Fruit fly (Drosophila melanogaster) S2 (cell line): ENCODE data around the gene CG12084.

Experiments used
- CG8478 ChIP-seq: fragments of >200 bp; optimal IDR thresholded peaks from 2 replicates; lab custom pipeline; 2018
- CTCF ChIP-seq, 2 experiments: fragments of >200 bp; optimal IDR thresholded peaks; 2 replicates each; lab custom pipeline; 2018

Gene CG12084

DNA sequence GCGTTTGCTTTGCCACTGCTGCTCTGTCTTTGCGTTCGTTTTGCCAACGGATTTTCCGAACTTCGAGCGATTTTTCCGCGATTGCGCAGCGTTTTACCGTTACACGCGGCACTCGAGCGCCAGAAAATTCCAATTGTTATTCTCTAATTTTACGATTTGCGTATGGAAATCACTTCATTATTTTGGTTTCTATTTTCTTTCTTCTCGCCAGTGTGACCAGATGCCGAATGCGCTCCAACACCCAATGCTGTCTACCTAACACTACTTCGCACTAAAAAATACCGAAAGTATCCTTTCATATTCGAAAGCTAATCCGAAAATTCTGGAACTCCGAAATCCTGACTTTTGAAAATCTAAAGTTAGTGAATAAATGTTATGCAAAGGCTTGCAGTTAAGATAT is at the start of gene CG12084:
CG12084 (minus strand) TSS at position 236 of the 400 bp plus-strand sequence.
- TF ChIP-seq CG8478 (lab: Kevin White, UChicago) = no peak
- peak in 1 of 2 experiments; percentile 6 for TF ChIP-seq CTCF (optimal IDR thresholded peaks at IDR 0.05; lab: Kevin White, UChicago)

DNA sequence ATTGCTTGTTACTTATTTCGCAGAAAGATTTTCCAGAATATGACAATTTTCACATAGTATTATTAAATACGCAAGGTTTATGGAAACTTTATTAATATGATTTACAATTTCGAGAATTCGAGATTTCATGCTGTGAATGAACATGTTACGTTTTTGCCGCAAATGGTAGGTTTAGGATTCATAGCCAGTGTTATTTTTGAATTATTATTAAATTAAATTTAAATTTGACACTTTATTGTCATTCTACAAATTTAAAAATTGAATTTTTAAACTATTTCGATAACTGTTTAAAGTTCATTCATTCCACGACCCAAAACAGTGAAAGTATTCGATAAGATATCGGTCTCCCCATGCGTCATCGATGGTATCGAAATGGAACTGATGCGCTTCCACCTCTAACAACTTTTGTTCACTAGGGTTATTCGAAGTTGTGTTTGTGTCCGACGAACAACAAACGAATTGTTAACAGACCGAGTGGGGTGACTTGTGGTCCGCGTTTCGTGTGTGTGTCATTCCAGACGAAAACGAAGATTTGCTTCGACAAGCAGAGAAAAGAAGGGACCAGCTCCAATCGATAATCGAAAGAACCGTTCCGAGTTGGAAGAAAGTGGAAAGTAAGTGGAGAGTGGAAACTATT is 49.4 kb upstream of the CG12084 start, which contains the start of the genes CG32313 and Pcyt1:
CG32313 (minus strand) TSS at position 51 of the 637 bp plus-strand sequence.
Pcyt1 (plus strand) TSS at position 400 of the 637 bp plus-strand sequence.
- TF ChIP-seq CG8478 (lab: Kevin White, UChicago) = no peak
- peak in 1 of 2 experiments; percentile 35 for TF ChIP-seq CTCF (optimal IDR thresholded peaks at IDR 0.05; lab: Kevin White, UChicago)

DNA sequence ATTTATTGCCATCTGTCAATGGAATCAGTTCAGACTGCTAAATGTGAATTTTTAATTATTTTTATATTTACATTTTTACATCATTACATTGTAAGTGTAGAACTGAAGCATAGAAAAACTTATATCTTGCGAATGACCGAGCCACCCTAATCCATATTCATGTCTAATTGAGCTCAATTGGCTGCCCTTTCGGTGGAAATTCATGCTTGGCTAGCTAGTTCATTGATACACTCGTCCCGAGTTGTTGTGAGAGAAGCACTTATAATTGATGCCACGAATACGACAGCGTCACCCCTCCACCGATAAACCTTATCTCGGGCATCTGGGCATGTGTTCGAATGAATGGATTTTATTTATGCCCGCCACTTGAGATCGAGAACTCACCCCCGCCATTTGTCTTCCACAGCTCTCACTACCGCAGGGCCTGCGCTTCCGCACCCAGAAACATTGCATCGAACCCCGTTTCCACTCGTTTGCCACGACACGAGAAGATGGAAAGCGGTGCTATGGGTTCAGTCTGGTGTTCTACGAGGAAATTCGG is 41.9 kb upstream of the CG12084 start:
- TF ChIP-seq CG8478 (lab: Kevin White, UChicago) (no peak), CTCF (optimal IDR thresholded peaks at IDR 0.05; lab: Kevin White, UChicago) (no peak)

DNA sequence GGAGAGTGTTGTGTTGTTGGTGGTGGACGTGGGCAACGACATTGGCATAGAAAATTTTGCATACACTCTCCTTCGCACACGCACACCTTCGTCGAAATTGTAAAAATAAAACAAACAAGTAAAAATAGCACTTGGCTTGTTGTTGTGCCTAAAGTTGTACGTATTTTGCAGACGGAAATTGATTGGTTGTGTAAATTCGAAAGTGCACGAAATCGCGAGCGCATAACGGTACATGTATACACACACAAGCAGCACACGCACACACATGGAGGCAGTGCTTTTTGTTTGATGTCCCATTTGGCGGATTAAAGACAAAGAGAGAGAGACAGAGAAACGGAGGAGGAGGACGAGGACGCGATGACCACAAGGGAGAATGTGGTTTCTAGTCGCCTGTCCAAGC is 40.9 kb upstream of the CG12084 start:
- TF ChIP-seq CG8478 (lab: Kevin White, UChicago) = no peak
- no peak for TF ChIP-seq CTCF (optimal IDR thresholded peaks at IDR 0.05; lab: Kevin White, UChicago)

DNA sequence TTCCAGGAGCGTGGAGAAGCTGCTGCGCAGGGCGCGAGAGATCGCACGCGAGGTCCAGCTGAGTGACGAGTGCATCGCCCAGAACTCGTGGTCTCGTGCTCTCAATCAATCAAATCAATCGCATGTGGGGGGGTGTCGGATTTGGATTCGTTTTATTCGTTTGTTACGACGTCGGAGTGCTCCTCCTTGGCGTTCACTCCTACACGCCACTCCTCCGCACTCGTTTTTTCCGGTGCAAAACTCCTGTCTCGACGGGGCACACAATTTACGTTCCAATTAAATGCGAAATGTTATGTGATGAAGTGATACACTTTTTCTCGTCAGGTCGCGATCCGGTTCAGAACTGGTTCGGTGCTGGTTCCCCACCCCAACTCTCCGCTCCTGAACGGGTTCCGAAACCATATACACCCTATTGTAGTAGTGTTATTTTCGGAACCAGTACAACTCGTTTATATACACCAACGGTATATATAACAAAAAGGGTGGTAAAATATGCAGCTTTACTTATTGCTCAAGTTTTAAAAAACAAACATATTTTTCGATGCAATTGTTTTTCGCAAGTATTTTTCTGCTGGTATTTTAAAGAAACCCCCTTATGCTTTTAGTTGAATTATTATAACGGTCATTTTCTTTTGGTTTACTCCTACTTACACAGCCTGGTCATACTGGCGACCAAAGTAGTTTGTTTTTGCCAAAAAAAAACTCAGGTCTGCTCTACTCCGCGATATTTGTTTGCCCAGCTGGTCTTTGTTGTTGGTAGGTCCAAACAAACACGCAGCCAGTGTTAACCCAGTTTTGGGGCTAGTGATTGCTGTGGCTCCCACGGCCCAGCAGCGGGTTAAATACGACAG is 40.3 kb upstream of the CG12084 start, which contains the start of the genes CG12091 and pns:
CG12091 (minus strand) TSS at position 349 of the 851 bp plus-strand sequence.
pns (plus strand) TSS at position 651 of the 851 bp plus-strand sequence.
- TF ChIP-seq CG8478 (lab: Kevin White, UChicago) (no peak), CTCF (optimal IDR thresholded peaks at IDR 0.05; lab: Kevin White, UChicago) (no peak)

DNA sequence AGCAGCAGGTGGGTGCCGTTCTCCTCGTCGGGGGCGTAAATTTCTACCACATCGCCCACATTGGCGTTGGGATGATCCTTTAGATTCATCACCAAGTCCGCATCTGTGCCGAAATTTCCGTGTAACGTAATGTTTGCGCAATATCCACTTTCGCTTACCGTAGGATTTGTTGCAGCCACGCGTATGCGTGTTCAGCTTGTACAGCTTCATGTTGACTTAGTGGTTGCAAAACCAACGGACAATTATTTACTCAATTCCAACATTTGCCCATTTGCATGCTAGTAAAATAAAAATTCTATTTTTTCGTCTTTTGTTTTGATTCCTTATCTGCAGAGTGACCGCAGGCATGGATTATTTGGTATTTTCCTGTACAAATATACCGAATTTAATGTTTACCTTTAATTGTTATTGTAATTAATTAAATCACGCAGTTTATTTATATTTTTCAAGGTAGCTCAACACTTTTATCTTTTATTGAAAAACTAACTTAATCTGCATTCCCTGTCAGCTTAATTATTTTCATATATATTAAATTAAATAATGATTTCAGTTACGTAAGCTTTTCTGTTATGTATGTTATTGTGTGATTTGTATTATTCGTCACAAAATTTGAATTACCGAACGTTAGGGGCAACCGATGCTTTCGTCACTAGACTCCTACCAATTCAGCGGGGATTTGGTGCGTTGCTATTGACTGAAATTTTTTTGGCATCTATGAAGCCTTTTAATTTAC is 37.4 kb upstream of the CG12084 start, which contains the start of gene Iml1:
Iml1 (minus strand) TSS at position 336 of the 733 bp plus-strand sequence.
- no peak for TF ChIP-seq CTCF (optimal IDR thresholded peaks at IDR 0.05; lab: Kevin White, UChicago)
- TF ChIP-seq CG8478 (lab: Kevin White, UChicago) = no peak

DNA sequence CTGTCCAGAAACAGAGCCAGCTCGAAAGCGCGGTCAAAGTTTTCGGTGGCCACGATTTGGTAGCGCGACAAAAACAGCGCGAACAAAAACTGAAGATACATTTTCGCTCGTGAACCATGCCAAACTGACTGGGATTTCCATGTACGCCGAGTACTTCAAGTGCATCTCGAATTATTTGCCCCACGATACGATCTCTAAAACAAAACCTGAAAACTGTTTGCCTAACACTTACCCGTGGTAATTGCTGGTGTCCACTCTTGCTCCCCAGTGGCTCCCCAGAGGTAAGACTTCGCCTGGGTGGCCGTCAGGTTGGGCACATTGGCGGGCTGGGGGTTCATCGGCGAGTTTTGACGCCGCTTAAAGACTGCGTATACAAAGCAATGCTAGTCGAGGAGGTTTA is 34.7 kb upstream of the CG12084 start, which contains the start of gene Ir62a:
Ir62a (minus strand) TSS at position 101 of the 400 bp plus-strand sequence.
- TF ChIP-seq CTCF (optimal IDR thresholded peaks at IDR 0.05; lab: Kevin White, UChicago) (no peak), CG8478 (lab: Kevin White, UChicago) (no peak)

DNA sequence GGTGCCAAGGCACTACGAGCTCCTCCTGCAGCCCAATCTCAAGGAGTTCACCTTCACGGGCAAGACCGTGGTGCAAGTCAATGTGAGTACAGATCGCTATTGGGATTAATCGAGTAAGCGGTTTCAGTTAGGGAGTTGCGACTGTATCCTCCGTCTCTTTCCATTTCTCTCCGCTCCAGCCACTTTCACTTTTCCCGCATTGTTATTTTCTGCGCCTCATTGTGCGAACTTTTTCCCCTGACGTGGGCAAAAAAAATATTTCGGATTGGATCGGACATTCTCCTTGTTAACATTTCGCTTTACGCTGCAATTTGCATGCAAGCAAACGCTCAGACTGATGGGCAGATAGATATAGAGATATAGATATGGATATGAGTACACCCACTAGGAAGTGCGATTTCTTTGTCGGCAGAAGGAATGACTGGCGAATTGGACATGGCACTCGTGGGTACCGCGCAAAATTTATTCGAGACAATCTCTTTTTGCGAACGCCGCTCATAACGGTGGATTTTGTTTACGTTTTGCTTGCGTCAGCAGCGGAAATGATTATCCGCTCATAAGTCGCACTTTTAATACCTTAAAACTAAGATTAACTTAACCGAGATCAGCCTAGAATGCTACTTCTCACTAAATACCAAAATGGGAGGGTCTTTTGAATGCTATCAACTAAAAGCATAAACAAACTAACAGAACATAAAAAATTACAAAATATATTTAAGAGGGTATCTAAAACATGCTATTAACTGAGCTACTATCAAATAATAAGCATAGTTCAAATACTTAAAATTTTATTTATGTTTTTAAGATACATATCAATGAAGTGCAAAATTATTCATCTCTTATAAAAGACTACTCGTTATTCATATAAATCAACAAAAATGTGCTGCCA is 22.5 kb upstream of the CG12084 start:
- TF ChIP-seq CG8478 (lab: Kevin White, UChicago) = no peak
- TF ChIP-seq CTCF (optimal IDR thresholded peaks at IDR 0.05; lab: Kevin White, UChicago) = no peak

DNA sequence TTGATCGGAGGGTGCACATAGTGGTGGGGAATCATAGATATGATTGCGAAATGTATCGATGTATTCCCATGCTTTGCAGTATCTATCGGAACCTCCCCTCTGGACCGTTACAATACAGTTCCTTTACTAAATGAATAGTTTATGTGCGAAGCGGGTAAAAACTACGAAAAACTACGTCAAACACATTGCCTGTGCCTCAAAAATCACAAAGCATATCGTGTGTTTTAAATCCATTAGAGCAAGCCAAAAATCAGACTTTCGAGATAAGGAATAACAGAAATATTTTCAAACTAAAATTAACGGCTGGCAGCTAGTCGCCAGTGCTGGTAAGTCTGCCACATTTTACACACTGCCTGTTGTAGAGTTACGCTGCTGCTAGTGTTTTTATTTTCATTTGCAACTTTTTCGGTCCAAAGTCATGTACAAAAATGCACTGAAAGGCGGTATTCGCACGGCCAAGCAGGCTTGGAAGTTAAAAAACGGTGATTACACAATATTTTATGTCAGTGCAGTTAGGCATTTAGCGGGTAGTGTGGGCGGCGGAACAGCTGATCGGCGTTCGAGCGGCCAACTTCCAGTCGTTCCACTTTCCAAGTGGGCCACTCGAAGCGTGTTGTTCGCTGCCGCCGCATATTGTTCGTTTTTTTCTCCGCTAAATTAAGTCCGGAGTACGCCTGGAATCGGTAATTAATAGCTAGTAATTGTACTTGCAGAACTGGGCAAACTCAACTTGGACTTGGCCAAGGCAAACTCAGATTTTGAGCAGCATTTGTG is 21.0 kb upstream of the CG12084 start:
- TF ChIP-seq CTCF (optimal IDR thresholded peaks at IDR 0.05; lab: Kevin White, UChicago) = peak in 1 of 2 experiments; percentile 12
- TF ChIP-seq CG8478 (lab: Kevin White, UChicago) = no peak

DNA sequence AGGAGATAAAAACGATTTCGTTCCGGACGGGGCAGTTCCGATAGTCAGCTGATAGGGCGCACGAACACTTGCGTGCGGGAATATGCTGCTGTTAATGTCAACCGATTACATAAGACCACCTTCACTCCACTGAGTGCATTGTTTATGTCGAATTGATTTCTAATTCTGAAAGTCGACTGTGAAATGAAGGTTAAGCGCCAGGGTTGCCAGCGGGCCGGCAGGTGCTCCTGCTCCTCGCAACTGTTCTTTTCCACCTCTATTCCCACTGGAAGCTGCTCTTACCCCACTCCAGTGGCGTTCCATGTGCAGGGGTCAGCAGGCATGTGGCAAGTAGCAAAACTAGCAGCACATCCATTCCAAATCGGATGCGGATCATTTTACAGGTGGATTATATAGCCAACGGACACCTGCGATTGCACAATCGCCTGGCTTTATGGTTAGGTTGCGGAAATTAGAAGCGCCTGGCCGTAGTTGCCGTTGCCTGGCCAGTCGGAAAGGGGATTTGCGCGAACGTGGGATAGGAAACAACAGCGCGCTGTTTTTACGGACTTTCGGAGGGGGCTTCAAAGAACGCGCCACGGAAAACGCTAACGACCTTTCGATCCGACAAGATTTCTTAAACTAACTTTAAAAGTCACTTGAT is 20.3 kb upstream of the CG12084 start, which contains the start of gene cue:
cue (minus strand) TSS at position 641 of the 643 bp plus-strand sequence.
- TF ChIP-seq CTCF (optimal IDR thresholded peaks at IDR 0.05; lab: Kevin White, UChicago) (no peak), CG8478 (lab: Kevin White, UChicago) (no peak)

DNA sequence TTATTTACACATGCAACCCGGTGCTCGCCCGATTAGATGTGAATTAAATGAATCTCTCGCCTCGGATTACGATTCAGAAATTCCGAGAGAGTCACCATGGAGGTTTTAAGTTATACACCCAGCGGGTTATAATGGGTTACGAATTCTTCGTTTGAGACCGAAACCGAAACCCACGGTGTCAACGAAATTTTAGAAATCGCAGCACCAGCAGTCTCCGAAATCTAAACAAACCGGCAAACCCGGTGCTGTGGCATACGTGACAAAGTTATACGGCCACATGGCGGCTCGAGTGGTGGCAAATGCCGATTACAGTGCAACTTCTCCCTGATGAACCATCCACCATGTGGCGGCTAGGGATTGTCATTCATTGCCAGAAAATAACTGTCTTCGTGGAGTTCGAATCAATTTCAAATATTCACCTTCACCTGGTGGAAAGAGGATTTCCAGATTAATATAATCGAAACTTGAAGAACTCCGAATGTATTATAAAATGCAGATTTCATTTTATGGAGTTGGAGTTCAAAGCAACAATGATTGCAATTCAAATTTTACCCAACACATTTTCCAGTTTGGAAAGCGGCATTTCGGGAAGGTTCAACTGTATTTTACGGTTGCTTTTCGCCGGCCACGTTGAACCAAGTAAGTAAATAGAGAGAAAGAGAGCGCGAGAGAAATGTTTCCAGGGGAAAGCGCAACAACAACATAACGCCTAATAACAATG is 19.5 kb upstream of the CG12084 start:
- TF ChIP-seq CG8478 (lab: Kevin White, UChicago) (no peak), CTCF (optimal IDR thresholded peaks at IDR 0.05; lab: Kevin White, UChicago) (no peak)
